Worm (Caenorhabditis elegans) whole organism, L2 larva: ENCODE data around the gene sfxn-1.4.

ENCODE experiments used
- F13H6.1 ChIP-seq: sonication (generic microtip); optimal IDR thresholded peaks from 2 replicates; lab custom pipeline; 2016; ENCODE audit warnings: missing genetic modification characterization, missing compliant biosample characterization
- R02D3.7 ChIP-seq: fragments of 150-350 bp; optimal IDR thresholded peaks from 2 replicates; lab custom pipeline; 2014; ENCODE audit warnings: missing biosample characterization, missing genetic modification characterization
- Y55F3AM.14 ChIP-seq: fragments of 200-800 bp; sonication (Bioruptor generic); optimal IDR thresholded peaks from 2 replicates; lab custom pipeline; 2018; ENCODE audit warnings: mild to moderate bottlenecking, missing genetic modification characterization, missing compliant biosample characterization
- ZK546.5 ChIP-seq: sonication (generic microtip); optimal IDR thresholded peaks from 2 replicates; lab custom pipeline; 2017; ENCODE audit warnings: missing biosample characterization, missing genetic modification characterization
- alr-1 ChIP-seq: fragments of 150-350 bp; optimal IDR thresholded peaks from 2 replicates; lab custom pipeline; 2014; ENCODE audit warnings: missing biosample characterization, missing genetic modification characterization
- aly-2 ChIP-seq: fragments of 150-350 bp; optimal IDR thresholded peaks from 2 replicates; lab custom pipeline; 2014; ENCODE audit warnings: missing biosample characterization, missing genetic modification characterization
- blmp-1 ChIP-seq: sonication (generic microtip); optimal IDR thresholded peaks from 2 replicates; lab custom pipeline; 2017; ENCODE audit warnings: missing genetic modification characterization, mild to moderate bottlenecking, missing compliant biosample characterization, antibody characterized with exemption, moderate library complexity; ENCODE audit not compliant: insufficient read depth
- dmd-4 ChIP-seq: sonication (generic microtip); optimal IDR thresholded peaks from 2 replicates; lab custom pipeline; 2017; ENCODE audit warnings: missing biosample characterization, missing genetic modification characterization
- egl-27 ChIP-seq: sonication (generic microtip); optimal IDR thresholded peaks from 3 replicates; lab custom pipeline; 2017; ENCODE audit warnings: missing biosample characterization, missing genetic modification reagents, missing genetic modification characterization
- elt-3 ChIP-seq: sonication (generic microtip); optimal IDR thresholded peaks from 2 replicates; lab custom pipeline; 2017; ENCODE audit warnings: missing biosample characterization, missing genetic modification characterization
- fos-1 ChIP-seq: fragments of 150-350 bp; optimal IDR thresholded peaks from 2 replicates; lab custom pipeline; 2014; ENCODE audit warnings: missing biosample characterization, missing genetic modification characterization
- lin-11 ChIP-seq: fragments of 150-350 bp; sonication (generic microtip); optimal IDR thresholded peaks from 2 replicates; lab custom pipeline; 2014; ENCODE audit warnings: missing biosample characterization, missing genetic modification characterization, inconsistent platforms, mixed read lengths
- lin-13 ChIP-seq: fragments of 150-350 bp; optimal IDR thresholded peaks from 2 replicates; lab custom pipeline; 2014; ENCODE audit warnings: missing biosample characterization, missing genetic modification reagents, missing genetic modification characterization
- mdl-1 ChIP-seq, 2 experiments: fragments of 150-350 bp in 1 of 2; sonication (generic microtip) in 1 of 2; optimal IDR thresholded peaks; 2 replicates each; lab custom pipeline; 2017; ENCODE audit warnings: missing biosample characterization in 2 of 2, missing genetic modification characterization in 2 of 2
- nhr-10 ChIP-seq: sonication (generic microtip); optimal IDR thresholded peaks from 2 replicates; lab custom pipeline; 2017; ENCODE audit warnings: missing biosample characterization, missing genetic modification characterization
- nhr-11 ChIP-seq: fragments of 150-350 bp; optimal IDR thresholded peaks from 2 replicates; lab custom pipeline; 2014; ENCODE audit warnings: missing biosample characterization, missing genetic modification characterization
- nhr-129 ChIP-seq: fragments of 150-350 bp; optimal IDR thresholded peaks from 2 replicates; lab custom pipeline; 2014; ENCODE audit warnings: missing biosample characterization, missing genetic modification characterization
- nhr-237 ChIP-seq: fragments of 150-350 bp; optimal IDR thresholded peaks from 2 replicates; lab custom pipeline; 2014; ENCODE audit warnings: missing biosample characterization, missing genetic modification characterization
- nhr-25 ChIP-seq: fragments of 150-350 bp; sonication (generic microtip); optimal IDR thresholded peaks from 3 replicates; lab custom pipeline; 2014; ENCODE audit warnings: missing biosample characterization, missing genetic modification characterization
- peb-1 ChIP-seq: fragments of 150-350 bp; optimal IDR thresholded peaks from 2 replicates; lab custom pipeline; 2014; ENCODE audit warnings: missing biosample characterization, missing genetic modification characterization
- sem-4 ChIP-seq: fragments of 150-350 bp; optimal IDR thresholded peaks from 2 replicates; lab custom pipeline; 2014; ENCODE audit warnings: missing biosample characterization, missing genetic modification reagents, missing genetic modification characterization
- sma-3 ChIP-seq: sonication (generic microtip); optimal IDR thresholded peaks from 2 replicates; lab custom pipeline; 2016; ENCODE audit warnings: missing genetic modification reagents, missing genetic modification characterization, missing compliant biosample characterization
- sma-9 ChIP-seq, 2 experiments: fragments of 150-350 bp in 1 of 2; sonication (generic microtip) in 1 of 2; optimal IDR thresholded peaks; 2 replicates each; lab custom pipeline; 2014 to 2016; ENCODE audit warnings: missing genetic modification characterization in 2 of 2, mild to moderate bottlenecking in 1 of 2, missing biosample characterization in 1 of 2, missing compliant biosample characterization in 1 of 2, missing genetic modification reagents in 1 of 2, moderate library complexity in 1 of 2
- unc-55 ChIP-seq: fragments of 150-350 bp; sonication (generic microtip); optimal IDR thresholded peaks from 3 replicates; lab custom pipeline; 2014; ENCODE audit warnings: missing biosample characterization, missing genetic modification reagents, missing genetic modification characterization
- unc-62 ChIP-seq: fragments of 150-350 bp; optimal IDR thresholded peaks from 2 replicates; lab custom pipeline; 2014; ENCODE audit warnings: missing biosample characterization, missing genetic modification reagents, missing genetic modification characterization
- ztf-1 ChIP-seq: fragments of 200-800 bp; sonication (Bioruptor generic); conservative IDR thresholded peaks from 2 replicates; pipeline ENCODE4 v1.3.6; 2022; ENCODE audit warnings: missing genetic modification characterization, missing compliant biosample characterization
- ztf-11 ChIP-seq: sonication (generic microtip); optimal IDR thresholded peaks from 2 replicates; lab custom pipeline; 2017; ENCODE audit warnings: missing biosample characterization, missing genetic modification characterization

The sfxn-1.4 gene

ce11 chrII:11710771-11711170 lies 29.7 kb upstream of the sfxn-1.4 start:
- TF ChIP-seq blmp-1 (tag; lab: Kevin White, UChicago) (peak; percentile 30), unc-62 (GFP tag; lab: Kevin White, UChicago) (no peak)
- TF ChIP-seq, all 48 proteins: peak for 1

- TF ChIP-seq peb-1 (tag; lab: Kevin White, UChicago) (no peak), ztf-1 (GFP tag; lab: Robert Waterston, UW) (no peak), lin-13 (GFP tag; lab: Kevin White, UChicago) (no peak), dmd-4 (tag; lab: Kevin White, UChicago) (no peak), alr-1 (tag; lab: Kevin White, UChicago) (no peak), lin-11 (tag; lab: Kevin White, UChicago) (no peak), mdl-1 (tag; optimal IDR thresholded peaks at IDR 0.05; lab: Kevin White, UChicago) (no peak), nhr-237 (tag; lab: Kevin White, UChicago) (no peak)
- TF ChIP-seq, all 48 proteins: peak for 0
Measured at ce11 chrII:11709464-11709863, 28.4 kb upstream of the sfxn-1.4 start, which contains the start of gene fcmt-1. Gene fcmt-1, minus strand, starts transcription at chrII:11709564.

- TF ChIP-seq blmp-1 (tag; lab: Kevin White, UChicago) (peak; percentile 2), ZK546.5 (no peak), aly-2 (tag; lab: Kevin White, UChicago) (no peak)
Measured at ce11 chrII:11705787-11706186, 24.8 kb upstream of the sfxn-1.4 start, which contains the start of gene VF13D12L.3. Gene VF13D12L.3, plus strand, starts transcription at chrII:11706009.

ce11 chrII:11700635-11701034 lies 19.6 kb upstream of the sfxn-1.4 start:
- no peak for TF ChIP-seq sem-4 (tag; lab: Kevin White, UChicago)
- no peak for TF ChIP-seq nhr-11
- TF ChIP-seq sma-9 (GFP tag; optimal IDR thresholded peaks at IDR 0.05; lab: Kevin White, UChicago) = no peak
- TF ChIP-seq sma-9 (tag; optimal IDR thresholded peaks at IDR 0.05; lab: Kevin White, UChicago) = no peak
- TF ChIP-seq ztf-1 (GFP tag; lab: Robert Waterston, UW) = no peak
- TF ChIP-seq peb-1 (tag; lab: Kevin White, UChicago) = no peak
- no peak for TF ChIP-seq fos-1 (tag; lab: Kevin White, UChicago)
- no peak for TF ChIP-seq Y55F3AM.14 (GFP tag; lab: Kevin White, UChicago)
- no peak for TF ChIP-seq F13H6.1 (tag; lab: Kevin White, UChicago)
- TF ChIP-seq elt-3 (tag; lab: Kevin White, UChicago) = no peak
- no peak for TF ChIP-seq ztf-11 (tag; lab: Kevin White, UChicago)
- no peak for TF ChIP-seq nhr-129 (tag; lab: Kevin White, UChicago)
- no peak for TF ChIP-seq nhr-10 (tag; lab: Kevin White, UChicago)
- TF ChIP-seq nhr-25 = no peak
- TF ChIP-seq alr-1 (tag; lab: Kevin White, UChicago) = no peak
- TF ChIP-seq, all 48 proteins: peak for 0

- TF ChIP-seq unc-55 (GFP tag; lab: Kevin White, UChicago) (peak; percentile 8), R02D3.7 (tag; lab: Kevin White, UChicago) (no peak), egl-27 (no peak)
Measured at ce11 chrII:11700200-11700599, 19.2 kb upstream of the sfxn-1.4 start, which contains the start of gene inos-1. Gene inos-1, minus strand, starts transcription at chrII:11700300.

ce11 chrII:11695945-11696270 lies 14.9 kb upstream of the sfxn-1.4 start, which contains the start of gene xpf-1:
Gene xpf-1, plus strand, starts transcription at chrII:11696171.
- TF ChIP-seq fos-1 (tag; lab: Kevin White, UChicago) = no peak

- peak; percentile 3 for TF ChIP-seq sma-3 (GFP tag; lab: Kevin White, UChicago)
Measured at ce11 chrII:11695161-11695944, 14.3 kb upstream of the sfxn-1.4 start, which contains the start of gene tars-1. Gene tars-1, minus strand, starts transcription at chrII:11695657.
